Worm (Caenorhabditis elegans): Measurements from ENCODE around the gene pitr-6.

The pitr-6 gene

ce11 chrII:12444679-12445376 lies at the start of gene pitr-6, which contains the start of gene W05H5.1:
pitr-6 (plus strand) TSS chrII:12445326.
W05H5.1 (minus strand) TSS chrII:12444779.
- no peak for TF ChIP-seq unc-62 (GFP tag; optimal IDR thresholded peaks at IDR 0.05)

DNA sequence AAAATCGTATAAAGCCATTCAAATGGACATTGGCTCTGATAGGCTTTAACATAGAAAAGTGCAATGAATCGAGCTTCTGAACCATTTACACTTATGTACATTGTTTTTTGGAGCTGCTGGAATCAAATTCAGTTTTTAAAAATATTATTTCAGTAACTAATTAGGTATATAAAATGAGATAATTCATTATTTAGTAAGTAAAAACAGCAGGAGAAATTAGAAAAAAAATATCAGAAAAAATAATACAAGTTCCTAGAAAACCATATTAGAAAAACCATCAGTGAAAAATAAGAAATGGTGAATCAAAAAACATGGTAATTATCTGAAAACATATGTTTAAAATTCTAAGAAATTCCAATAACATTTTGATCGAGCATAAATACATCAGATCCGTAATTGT lies 47.5 kb upstream of the pitr-6 start, which contains the start of gene F57G9.7:
Gene F57G9.7 (minus strand): TSS at position 101 of the 400 bp plus-strand sequence.
- no peak for TF ChIP-seq unc-62 (GFP tag; optimal IDR thresholded peaks at IDR 0.05)

ce11 chrII:12401791-12402190 lies 43.3 kb upstream of the pitr-6 start, which contains the start of gene sre-29:
sre-29 (minus strand) TSS chrII:12401891.
- TF ChIP-seq unc-62 (GFP tag; optimal IDR thresholded peaks at IDR 0.05) = no peak

DNA sequence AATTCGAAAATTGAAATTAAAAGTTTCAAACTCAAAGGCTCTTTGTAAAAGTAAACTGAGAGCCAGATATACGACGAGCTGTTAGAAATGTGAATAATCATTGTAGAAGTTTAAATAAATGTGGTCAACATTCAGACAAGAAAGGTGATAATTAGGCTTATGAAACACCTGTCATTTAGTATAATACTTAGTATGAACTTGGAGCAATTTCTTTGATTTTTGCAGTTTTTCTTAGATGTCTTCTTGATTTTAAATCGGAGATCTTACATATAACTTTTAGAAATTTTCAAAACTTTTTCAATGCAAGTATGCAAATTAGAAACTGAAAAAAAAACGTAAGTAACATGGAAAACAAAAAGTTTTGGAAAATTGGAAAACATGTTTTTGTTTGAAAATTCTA lies 38.7 kb upstream of the pitr-6 start, which contains the start of gene sre-30:
Gene sre-30 (minus strand): TSS at position 101 of the 400 bp plus-strand sequence.
- no peak for TF ChIP-seq unc-62 (GFP tag; optimal IDR thresholded peaks at IDR 0.05)

ce11 chrII:12408717-12409116 lies 36.4 kb upstream of the pitr-6 start, which contains the start of gene sre-31:
sre-31 (minus strand) TSS chrII:12408817.
- TF ChIP-seq unc-62 (GFP tag; optimal IDR thresholded peaks at IDR 0.05) = no peak

- no peak for TF ChIP-seq unc-62 (GFP tag; optimal IDR thresholded peaks at IDR 0.05)
These were observed 35.0 kb upstream of the pitr-6 start, which contains the start of gene F57G9.3 for ce11 chrII:12410107-12410506. F57G9.3 (minus strand) TSS chrII:12410207.

- TF ChIP-seq unc-62 (GFP tag; optimal IDR thresholded peaks at IDR 0.05) = no peak
These were observed 32.7 kb upstream of the pitr-6 start, which contains the start of gene Y57A10C.1 for ce11 chrII:12412417-12412816. Y57A10C.1 (minus strand) TSS chrII:12412517.

DNA sequence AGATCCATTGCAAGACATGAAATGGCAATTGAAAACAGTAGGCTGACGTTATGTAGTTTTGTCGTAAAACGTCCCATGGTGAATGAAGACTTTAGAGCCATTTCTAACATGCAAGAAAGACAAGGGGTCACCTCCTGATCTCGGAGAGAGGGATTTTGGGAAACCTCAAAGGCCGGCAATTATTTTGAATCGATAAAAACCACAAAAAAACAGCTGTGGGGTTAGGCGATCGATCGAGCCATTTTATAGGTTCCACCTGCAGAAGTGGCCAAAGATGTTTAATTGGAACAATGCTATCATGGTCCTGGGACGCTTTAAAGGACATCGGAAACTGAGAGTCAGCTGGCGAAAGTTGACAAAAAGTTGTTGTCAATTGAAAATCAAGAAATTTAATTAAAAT lies 30.3 kb upstream of the pitr-6 start, which contains the start of gene Y57A10C.11:
Gene Y57A10C.11 (minus strand): TSS at position 101 of the 400 bp plus-strand sequence.
- TF ChIP-seq unc-62 (GFP tag; optimal IDR thresholded peaks at IDR 0.05) = no peak

DNA sequence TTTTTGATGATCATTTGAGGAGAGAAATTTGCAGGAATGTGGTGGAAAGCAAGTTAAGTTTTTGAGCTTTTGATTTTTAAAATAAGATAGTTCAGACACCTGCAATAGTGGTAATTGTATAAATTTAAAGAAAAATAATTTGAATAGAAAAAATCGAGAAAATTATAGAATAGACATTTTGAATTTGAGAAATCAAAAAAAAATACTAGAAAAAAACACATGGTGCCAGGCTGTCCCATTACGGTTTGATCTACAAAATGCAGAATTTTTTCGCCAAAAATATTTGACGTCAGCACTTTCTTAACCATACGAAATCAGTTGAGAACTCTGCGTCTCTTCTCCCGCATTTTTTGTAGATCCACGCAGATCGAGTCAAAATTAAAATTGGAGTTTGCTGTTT lies 27.6 kb upstream of the pitr-6 start, which contains the start of gene sre-27:
Gene sre-27 (minus strand): TSS at position 101 of the 400 bp plus-strand sequence.
- TF ChIP-seq unc-62 (GFP tag; optimal IDR thresholded peaks at IDR 0.05) = no peak

ce11 chrII:12417996-12418395 lies 27.1 kb upstream of the pitr-6 start:
- no peak for TF ChIP-seq unc-62 (GFP tag; optimal IDR thresholded peaks at IDR 0.05)

DNA sequence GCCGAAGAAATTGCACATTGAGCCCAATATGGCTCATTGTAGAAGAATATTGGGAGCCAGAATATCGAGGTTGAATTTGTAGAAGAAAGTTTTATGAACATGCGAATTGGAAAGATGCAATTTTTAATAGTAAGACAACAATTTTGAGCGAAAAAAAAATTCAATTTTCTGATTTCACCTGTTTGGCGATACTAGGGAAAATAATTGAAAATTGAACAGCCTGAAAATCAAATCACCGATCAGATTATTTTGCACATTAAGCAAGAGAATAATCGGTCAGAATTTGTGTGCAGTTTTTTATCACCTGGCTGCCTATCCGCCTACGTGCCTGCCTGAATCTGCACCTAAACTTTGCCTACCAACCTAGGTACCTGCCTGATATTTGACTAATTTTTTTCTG lies 24.6 kb upstream of the pitr-6 start, which contains the start of gene sre-26:
Gene sre-26 (minus strand): TSS at position 101 of the 400 bp plus-strand sequence.
- no peak for TF ChIP-seq unc-62 (GFP tag; optimal IDR thresholded peaks at IDR 0.05)

ce11 chrII:12425644-12426222 lies 19.4 kb upstream of the pitr-6 start, which contains the start of gene daf-22:
daf-22 (minus strand) TSS chrII:12425694.
- TF ChIP-seq unc-62 (GFP tag; optimal IDR thresholded peaks at IDR 0.05) = no peak

ce11 chrII:12429743-12430142 lies 15.4 kb upstream of the pitr-6 start, which contains the start of gene Y57A10C.8:
Y57A10C.8 (minus strand) TSS chrII:12429843.
- TF ChIP-seq unc-62 (GFP tag; optimal IDR thresholded peaks at IDR 0.05) = no peak

DNA sequence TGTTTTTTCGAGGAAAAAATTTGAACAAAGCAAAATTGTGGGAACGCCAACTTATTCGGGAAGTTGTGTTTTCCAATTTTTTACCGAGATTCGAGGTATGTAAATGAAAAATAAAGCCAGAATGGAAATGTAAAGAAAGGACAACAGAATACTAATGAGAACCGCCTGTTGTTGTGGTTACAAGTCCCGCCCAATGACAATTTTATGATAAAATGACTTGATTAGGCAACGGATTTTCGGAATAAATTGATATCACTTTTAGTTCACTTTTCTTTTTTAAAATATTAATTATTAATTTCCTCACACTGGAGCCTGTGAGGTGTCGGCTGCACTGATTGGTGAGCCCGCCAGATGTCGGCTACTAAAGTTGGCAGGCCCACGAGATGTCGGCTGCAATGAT lies 12.8 kb upstream of the pitr-6 start, which contains the start of gene dct-12:
Gene dct-12 (minus strand): TSS at position 101 of the 400 bp plus-strand sequence.
- TF ChIP-seq unc-62 (GFP tag; optimal IDR thresholded peaks at IDR 0.05) = no peak

- TF ChIP-seq unc-62 (GFP tag; optimal IDR thresholded peaks at IDR 0.05) = no peak
These were observed 9.8 kb upstream of the pitr-6 start for ce11 chrII:12435202-12435872.

DNA sequence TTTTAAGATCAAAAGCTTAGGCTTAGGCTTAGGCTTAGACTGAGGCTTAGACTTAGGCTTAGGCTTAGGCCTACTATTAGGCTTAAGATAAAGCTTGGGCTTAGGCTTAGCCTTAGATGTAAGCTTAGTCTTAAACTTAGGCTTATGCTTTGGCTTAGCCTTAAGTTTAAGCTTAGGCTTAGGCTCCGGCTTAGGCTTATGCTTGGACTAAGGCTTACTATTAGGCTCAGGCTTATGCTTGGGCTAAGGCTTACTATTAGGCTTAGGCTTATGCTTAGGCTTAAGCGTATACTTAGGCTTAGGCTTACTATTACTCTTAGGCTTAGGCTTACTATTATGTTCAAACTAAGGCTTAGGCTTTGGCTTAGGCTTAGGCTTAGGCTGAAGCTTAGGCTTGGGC lies 8.4 kb upstream of the pitr-6 start:
- TF ChIP-seq unc-62 (GFP tag; optimal IDR thresholded peaks at IDR 0.05) = no peak

Measured in whole organism, dauer.